Worm (Caenorhabditis elegans): Measurements from ENCODE around the gene syx-5.

syx-5 gene

ce11 chrV:11802508-11802907 is 37.8 kb downstream of the syx-5 start (continued):
- TF ChIP-seq ceh-90 (tag; optimal IDR thresholded peaks at IDR 0.05) (no peak), egl-27 (tag; optimal IDR thresholded peaks at IDR 0.05) (peak in 1 of 2 experiments; percentile 60), snu-23 (GFP tag; optimal IDR thresholded peaks at IDR 0.05) (peak; percentile 77), zip-4 (GFP tag; optimal IDR thresholded peaks at IDR 0.05) (no peak), ceh-82 (tag; optimal IDR thresholded peaks at IDR 0.05) (no peak), aha-1 (tag; optimal IDR thresholded peaks at IDR 0.05) (no peak), dsc-1 (tag; optimal IDR thresholded peaks at IDR 0.05) (no peak), egl-13 (tag; optimal IDR thresholded peaks at IDR 0.05) (no peak), unc-62 (GFP tag; optimal IDR thresholded peaks at IDR 0.05) (no peak), nhr-71 (tag; optimal IDR thresholded peaks at IDR 0.05) (peak; percentile 91), fkh-4 (tag; optimal IDR thresholded peaks at IDR 0.05; ENCODE audit: borderline replicate concordance) (no peak), nhr-90 (tag; optimal IDR thresholded peaks at IDR 0.05; ENCODE audit: poor library complexity) (peak; percentile 89), ets-5 (GFP tag; IDR thresholded peaks at IDR 0.05) (no peak), nhr-237 (tag; optimal IDR thresholded peaks at IDR 0.05) (no peak), dpl-1 (GFP tag; optimal IDR thresholded peaks at IDR 0.05) (peak in 1 of 3 experiments; percentile 22), efl-3 (GFP tag; optimal IDR thresholded peaks at IDR 0.05) (no peak), isw-1 (GFP tag; IDR thresholded peaks at IDR 0.05) (no peak), ceh-88 (GFP tag; IDR thresholded peaks at IDR 0.05) (no peak), mab-9 (GFP tag; IDR thresholded peaks at IDR 0.05) (no peak), skn-1 (tag; optimal IDR thresholded peaks at IDR 0.05) (no peak), sox-4 (tag; optimal IDR thresholded peaks at IDR 0.05) (no peak), unc-86 (tag; optimal IDR thresholded peaks at IDR 0.05) (no peak), snpc-4 (tag; optimal IDR thresholded peaks at IDR 0.05) (no peak), unc-130 (tag; optimal IDR thresholded peaks at IDR 0.05) (peak; percentile 86), rnt-1 (tag; optimal IDR thresholded peaks at IDR 0.05) (no peak), grh-1 (GFP tag; IDR thresholded peaks at IDR 0.05) (peak; percentile 86), nhr-47 (tag; optimal IDR thresholded peaks at IDR 0.05) (peak; percentile 73), tbx-2 (tag; optimal IDR thresholded peaks at IDR 0.05) (peak; percentile 84), fos-1 (tag; optimal IDR thresholded peaks at IDR 0.05) (no peak), C16A3.4 (tag; optimal IDR thresholded peaks at IDR 0.05) (peak; percentile 48), mef-2 (tag; optimal IDR thresholded peaks at IDR 0.05) (no peak), nhr-12 (tag; optimal IDR thresholded peaks at IDR 0.05) (no peak), elt-2 (tag; optimal IDR thresholded peaks at IDR 0.05) (no peak), vab-15 (tag; optimal IDR thresholded peaks at IDR 0.05) (no peak), nhr-28 (tag; optimal IDR thresholded peaks at IDR 0.05) (no peak), swsn-7 (tag; optimal IDR thresholded peaks at IDR 0.05) (peak; percentile 19)

- TF ChIP-seq nhr-19 (GFP tag; conservative IDR thresholded peaks at IDR 0.05) (peak; percentile 62), fkh-8 (tag; optimal IDR thresholded peaks at IDR 0.05) (no peak), nhr-71 (tag; optimal IDR thresholded peaks at IDR 0.05) (peak; percentile 85), fos-1 (tag; optimal IDR thresholded peaks at IDR 0.05) (no peak), sptf-1 (tag; optimal IDR thresholded peaks at IDR 0.05) (no peak), C04F5.9 (tag; optimal IDR thresholded peaks at IDR 0.05) (no peak), lin-14 (GFP tag; optimal IDR thresholded peaks at IDR 0.05) (peak; percentile 66), unc-62 (GFP tag; optimal IDR thresholded peaks at IDR 0.05) (no peak), nhr-85 (tag) (peak; percentile 95), ets-5 (GFP tag; IDR thresholded peaks at IDR 0.05) (no peak), ceh-82 (tag; optimal IDR thresholded peaks at IDR 0.05) (no peak), ceh-88 (GFP tag; IDR thresholded peaks at IDR 0.05) (no peak), ama-1 (optimal IDR thresholded peaks at IDR 0.05) (no peak), efl-1 (optimal IDR thresholded peaks at IDR 0.05) (no peak), efl-1 (GFP tag; optimal IDR thresholded peaks at IDR 0.05 in 1 of 2) (peak in 1 of 2 experiments; percentile 79), pag-3 (tag; optimal IDR thresholded peaks at IDR 0.05; ENCODE audit: borderline replicate concordance, insufficient read depth) (no peak), fkh-10 (GFP tag; optimal IDR thresholded peaks at IDR 0.05) (no peak), elt-2 (tag; optimal IDR thresholded peaks at IDR 0.05) (no peak), vab-15 (tag; optimal IDR thresholded peaks at IDR 0.05) (no peak), sup-37 (GFP tag; optimal IDR thresholded peaks at IDR 0.05) (no peak), nhr-20 (tag; optimal IDR thresholded peaks at IDR 0.05) (peak; percentile 86), grh-1 (GFP tag; IDR thresholded peaks at IDR 0.05) (0 out of 2 replicates have a peak, but pooled peaks have one; percentile 24), nhr-47 (tag; optimal IDR thresholded peaks at IDR 0.05) (peak; percentile 49), aha-1 (tag; optimal IDR thresholded peaks at IDR 0.05) (no peak), nhr-90 (tag; optimal IDR thresholded peaks at IDR 0.05; ENCODE audit: poor library complexity) (peak; percentile 32), lin-39 (tag; optimal IDR thresholded peaks at IDR 0.05) (no peak), snu-23 (GFP tag; optimal IDR thresholded peaks at IDR 0.05) (peak; percentile 40), nhr-12 (tag; optimal IDR thresholded peaks at IDR 0.05) (no peak), dpl-1 (GFP tag; optimal IDR thresholded peaks at IDR 0.05) (no peak), isw-1 (GFP tag; IDR thresholded peaks at IDR 0.05) (no peak), skn-1 (tag; optimal IDR thresholded peaks at IDR 0.05) (no peak), egl-13 (tag; optimal IDR thresholded peaks at IDR 0.05) (no peak)
These were observed 38.9 kb downstream of the syx-5 start for ce11 chrV:11803518-11803994.

All from whole organism, L1 larva.